Fruit fly (Drosophila melanogaster) whole organism, embryonic: Measurements from ENCODE around the gene CG15880.

ENCODE experiments used
- Adf1 ChIP-seq: fragments of 200-800 bp; sonication (Bioruptor generic); IDR thresholded peaks from 2 replicates; pipeline ENCODE4 v1.3.6; 2022; ENCODE audit warnings: missing biosample characterization, missing genetic modification characterization
- Bdp1 ChIP-seq: fragments of 200-800 bp; sonication (Bioruptor generic); optimal IDR thresholded peaks from 3 replicates; lab custom pipeline; 2016; ENCODE audit warnings: missing biosample characterization, missing genetic modification characterization
- CG10267 ChIP-seq: fragments of 200-800 bp; sonication (Bioruptor generic); optimal IDR thresholded peaks from 2 replicates; lab custom pipeline; 2018; ENCODE audit warnings: missing biosample characterization, mild to moderate bottlenecking, missing genetic modification characterization, moderate library complexity
- CG10431 ChIP-seq: fragments of 200-800 bp; sonication (Bioruptor generic); optimal IDR thresholded peaks from 3 replicates; lab custom pipeline; 2018; ENCODE audit warnings: missing biosample characterization, mild to moderate bottlenecking, missing genetic modification characterization
- CG12219 ChIP-seq: fragments of 200-800 bp; sonication (Bioruptor generic); optimal IDR thresholded peaks from 3 replicates; lab custom pipeline; 2018; ENCODE audit warnings: missing biosample characterization, mild to moderate bottlenecking, missing genetic modification characterization
- CG14965 ChIP-seq: fragments of 200-800 bp; sonication (Bioruptor generic); optimal IDR thresholded peaks from 2 replicates; lab custom pipeline; 2016; ENCODE audit warnings: missing biosample characterization, missing genetic modification characterization, borderline replicate concordance
- CG16779 ChIP-seq: fragments of 200-800 bp; sonication (Bioruptor generic); IDR thresholded peaks from 2 replicates; pipeline ENCODE4 v1.3.6; 2022; ENCODE audit warnings: missing biosample characterization, missing genetic modification characterization
- CG16863 ChIP-seq: fragments of 200-800 bp; sonication (Bioruptor generic); optimal IDR thresholded peaks from 3 replicates; lab custom pipeline; 2016; ENCODE audit warnings: missing biosample characterization, missing genetic modification characterization
- CG17802 ChIP-seq: fragments of 200-800 bp; sonication (Bioruptor generic); optimal IDR thresholded peaks from 2 replicates; lab custom pipeline; 2018; ENCODE audit warnings: missing biosample characterization, mild to moderate bottlenecking, missing genetic modification characterization, moderate library complexity
- CG5180 ChIP-seq: fragments of 200-800 bp; sonication (Bioruptor generic); optimal IDR thresholded peaks from 3 replicates; lab custom pipeline; 2017; ENCODE audit warnings: missing biosample characterization, missing genetic modification characterization, mild to moderate bottlenecking, moderate library complexity, missing genetic modification reagents
- CG6765 ChIP-seq: fragments of 200-800 bp; sonication (Bioruptor generic); optimal IDR thresholded peaks from 3 replicates; lab custom pipeline; 2017; ENCODE audit warnings: missing biosample characterization, mild to moderate bottlenecking, missing genetic modification characterization
- CG7963 ChIP-seq: fragments of 200-800 bp; sonication (Bioruptor generic); IDR thresholded peaks from 3 replicates; pipeline ENCODE4 v1.3.6; 2022; ENCODE audit warnings: missing biosample characterization, missing genetic modification characterization; ENCODE audit not compliant: partially characterized antibody
- CG8388 ChIP-seq: fragments of 200-800 bp; sonication (Bioruptor generic); optimal IDR thresholded peaks from 2 replicates; lab custom pipeline; 2019; ENCODE audit warnings: missing biosample characterization, mild to moderate bottlenecking, missing genetic modification characterization, moderate library complexity
- CG9727 ChIP-seq: fragments of 200-800 bp; sonication (Bioruptor generic); optimal IDR thresholded peaks from 3 replicates; lab custom pipeline; 2017; ENCODE audit warnings: missing biosample characterization, mild to moderate bottlenecking, missing genetic modification characterization
- CkIIα-i1 ChIP-seq: fragments of 200-800 bp; sonication (Bioruptor generic); IDR thresholded peaks from 2 replicates; pipeline ENCODE4 v1.3.6; 2022; ENCODE audit warnings: missing biosample characterization, missing genetic modification characterization
- D19B ChIP-seq: fragments of 200-800 bp; sonication (Bioruptor generic); optimal IDR thresholded peaks from 2 replicates; lab custom pipeline; 2017; ENCODE audit warnings: missing biosample characterization, mild to moderate bottlenecking, missing genetic modification characterization
- Doc2 ChIP-seq: fragments of 200-800 bp; sonication (Bioruptor generic); IDR thresholded peaks from 2 replicates; pipeline ENCODE4 v1.3.6; 2022; ENCODE audit warnings: missing biosample characterization, missing genetic modification characterization
- Ets97D ChIP-seq: fragments of 200-800 bp; sonication (Bioruptor generic); optimal IDR thresholded peaks from 3 replicates; lab custom pipeline; 2016; ENCODE audit warnings: missing biosample characterization, missing genetic modification characterization
- Fer2 ChIP-seq: fragments of 200-800 bp; sonication (Bioruptor generic); optimal IDR thresholded peaks from 2 replicates; lab custom pipeline; 2018; ENCODE audit warnings: missing biosample characterization, mild to moderate bottlenecking, missing genetic modification characterization, moderate library complexity
- Gug ChIP-seq: fragments of 200-800 bp; sonication (Bioruptor generic); IDR thresholded peaks from 4 replicates; pipeline ENCODE4 v1.3.6; 2022; ENCODE audit warnings: missing biosample characterization, missing genetic modification characterization
- HHEX ChIP-seq: fragments of 200-800 bp; sonication (Bioruptor generic); optimal IDR thresholded peaks from 3 replicates; lab custom pipeline; 2017; ENCODE audit warnings: missing biosample characterization, mild to moderate bottlenecking, missing genetic modification characterization, missing genetic modification reagents
- HLH4C ChIP-seq: fragments of 200-800 bp; sonication (Bioruptor generic); IDR thresholded peaks from 3 replicates; pipeline ENCODE4 v1.3.6; 2022; ENCODE audit warnings: missing biosample characterization, missing genetic modification characterization; ENCODE audit not compliant: partially characterized antibody
- Hr39 ChIP-seq: fragments of >200 bp; optimal IDR thresholded peaks from 2 replicates; lab custom pipeline; 2017
- Jarid2 ChIP-seq: fragments of 200-800 bp; sonication (Bioruptor generic); optimal IDR thresholded peaks from 3 replicates; lab custom pipeline; 2017; ENCODE audit warnings: mild to moderate bottlenecking, missing biosample characterization, missing genetic modification reagents, missing genetic modification characterization
- Lhr ChIP-seq: fragments of 200-800 bp; sonication (Bioruptor generic); optimal IDR thresholded peaks from 3 replicates; lab custom pipeline; 2017; ENCODE audit warnings: mild to moderate bottlenecking, missing biosample characterization, missing genetic modification reagents, missing genetic modification characterization
- NC2β ChIP-seq: fragments of 200-800 bp; sonication (Bioruptor generic); optimal IDR thresholded peaks from 2 replicates; lab custom pipeline; 2016; ENCODE audit warnings: missing biosample characterization, missing genetic modification characterization
- NfI ChIP-seq: fragments of 200-800 bp; sonication (Bioruptor generic); optimal IDR thresholded peaks from 3 replicates; lab custom pipeline; 2018; ENCODE audit warnings: missing biosample characterization, mild to moderate bottlenecking, missing genetic modification characterization, moderate library complexity
- Opbp ChIP-seq: fragments of 200-800 bp; sonication (Bioruptor generic); IDR thresholded peaks from 3 replicates; pipeline ENCODE4 v1.3.6; 2022; ENCODE audit warnings: missing biosample characterization, missing genetic modification characterization; ENCODE audit not compliant: partially characterized antibody
- TFAM ChIP-seq: fragments of 200-800 bp; sonication (Bioruptor generic); optimal IDR thresholded peaks from 2 replicates; lab custom pipeline; 2017; ENCODE audit warnings: missing biosample characterization, missing genetic modification characterization, inconsistent platforms
- Xbp1 ChIP-seq: fragments of 200-800 bp; sonication (Bioruptor generic); optimal IDR thresholded peaks from 3 replicates; lab custom pipeline; 2016; ENCODE audit warnings: missing biosample characterization, mild to moderate bottlenecking, missing genetic modification characterization
- amos ChIP-seq: fragments of 200-800 bp; sonication (Bioruptor generic); IDR thresholded peaks from 2 replicates; pipeline ENCODE4 v1.3.6; 2022; ENCODE audit warnings: missing biosample characterization, missing genetic modification characterization; ENCODE audit not compliant: partially characterized antibody
- aop ChIP-seq: fragments of 200-800 bp; sonication (Bioruptor generic); IDR thresholded peaks from 2 replicates; pipeline ENCODE4 v1.3.6; 2022; ENCODE audit warnings: missing biosample characterization, missing genetic modification characterization
- ap ChIP-seq: fragments of 200-800 bp; sonication (Bioruptor generic); IDR thresholded peaks from 2 replicates; pipeline ENCODE4 v1.3.6; 2022; ENCODE audit warnings: missing biosample characterization, missing genetic modification characterization
- cad ChIP-seq: fragments of >200 bp; optimal IDR thresholded peaks from 2 replicates; lab custom pipeline; 2017; ENCODE audit warnings: missing biosample characterization, missing genetic modification characterization
- ci ChIP-seq: fragments of 200-800 bp; sonication (Bioruptor generic); IDR thresholded peaks from 3 replicates; pipeline ENCODE4 v1.3.6; 2022; ENCODE audit warnings: missing biosample characterization, missing genetic modification characterization
- dati ChIP-seq: fragments of 200-800 bp; sonication (Bioruptor generic); IDR thresholded peaks from 2 replicates; pipeline ENCODE4 v1.3.6; 2022; ENCODE audit warnings: missing biosample characterization, missing genetic modification characterization
- dmrt11E ChIP-seq: fragments of 200-800 bp; sonication (Bioruptor generic); optimal IDR thresholded peaks from 3 replicates; lab custom pipeline; 2018; ENCODE audit warnings: missing biosample characterization, mild to moderate bottlenecking, missing genetic modification characterization, moderate library complexity
- dmrt99B ChIP-seq: fragments of 200-800 bp; sonication (Bioruptor generic); optimal IDR thresholded peaks from 2 replicates; lab custom pipeline; 2018; ENCODE audit warnings: missing biosample characterization, mild to moderate bottlenecking, missing genetic modification characterization, moderate library complexity
- dysf ChIP-seq: fragments of 200-800 bp; sonication (Bioruptor generic); IDR thresholded peaks from 3 replicates; pipeline ENCODE4 v1.3.6; 2022; ENCODE audit warnings: missing biosample characterization, missing genetic modification characterization
- esg ChIP-seq: fragments of 200-800 bp; sonication (Bioruptor generic); conservative IDR thresholded peaks from 2 replicates; pipeline ENCODE4 v1.3.6; 2022; ENCODE audit warnings: missing biosample characterization, missing genetic modification characterization
- fd3F ChIP-seq: fragments of 200-800 bp; sonication (Bioruptor generic); optimal IDR thresholded peaks from 2 replicates; lab custom pipeline; 2018; ENCODE audit warnings: missing biosample characterization, mild to moderate bottlenecking, missing genetic modification characterization, moderate library complexity
- gcm ChIP-seq: fragments of 200-800 bp; sonication (Bioruptor generic); optimal IDR thresholded peaks from 2 replicates; lab custom pipeline; 2019; ENCODE audit warnings: missing biosample characterization, mild to moderate bottlenecking, missing genetic modification characterization, moderate library complexity
- hb ChIP-seq: fragments of 200-800 bp; sonication (Bioruptor generic); IDR thresholded peaks from 3 replicates; pipeline ENCODE4 v1.3.6; 2022; ENCODE audit warnings: missing biosample characterization, missing genetic modification characterization; ENCODE audit not compliant: partially characterized antibody
- mirr ChIP-seq: fragments of 200-800 bp; sonication (Bioruptor generic); optimal IDR thresholded peaks from 3 replicates; lab custom pipeline; 2018; ENCODE audit warnings: missing biosample characterization, mild to moderate bottlenecking, missing genetic modification characterization
- nau ChIP-seq: fragments of 200-800 bp; sonication (Bioruptor generic); optimal IDR thresholded peaks from 3 replicates; lab custom pipeline; 2017; ENCODE audit warnings: missing biosample characterization, mild to moderate bottlenecking, missing genetic modification characterization, missing genetic modification reagents
- nmo ChIP-seq: fragments of 200-800 bp; sonication (Bioruptor generic); optimal IDR thresholded peaks from 2 replicates; lab custom pipeline; 2018; ENCODE audit warnings: missing biosample characterization, mild to moderate bottlenecking, missing genetic modification characterization, moderate library complexity
- sqz ChIP-seq: fragments of 200-800 bp; sonication (Bioruptor generic); optimal IDR thresholded peaks from 3 replicates; lab custom pipeline; 2018; ENCODE audit warnings: missing biosample characterization, mild to moderate bottlenecking, missing genetic modification characterization
- tll ChIP-seq, 2 experiments: fragments of 200-800 bp in 1 of 2; fragments of >200 bp in 1 of 2; sonication (Bioruptor generic) in 1 of 2; optimal IDR thresholded peaks; 2 replicates each; lab custom pipeline; 2017 to 2019; ENCODE audit warnings: missing biosample characterization in 2 of 2, missing genetic modification characterization in 2 of 2, mild to moderate bottlenecking in 1 of 2, moderate library complexity in 1 of 2

CG15880 gene

dm6 chr2L:856690-857488, 39.1 kb upstream of the CG15880 start (continued):
- TF ChIP-seq CG17802 (tag; lab: Kevin White, UChicago): peak; percentile 37
- TF ChIP-seq Lhr: peak; percentile 23
- TF ChIP-seq CG10267 (tag; lab: Kevin White, UChicago): peak; percentile 65
- peak; percentile 50 for TF ChIP-seq Bdp1 (GFP tag; lab: Kevin White, UChicago)
- no peak for TF ChIP-seq hb (GFP tag; lab: Robert Waterston, UW)
- peak; percentile 71 for TF ChIP-seq Xbp1
- no peak for TF ChIP-seq CG6765
- TF ChIP-seq CG5180 (GFP tag; lab: Kevin White, UChicago): peak; percentile 61
- TF ChIP-seq CkIIα-i1 (GFP tag; lab: Robert Waterston, UW): no peak
- no peak for TF ChIP-seq amos (GFP tag; lab: Robert Waterston, UW)
- no peak for TF ChIP-seq TFAM (GFP tag; lab: Kevin White, UChicago)
- TF ChIP-seq tll (GFP tag; optimal IDR thresholded peaks at IDR 0.05; lab: Kevin White, UChicago): no peak
- no peak for TF ChIP-seq D19B (GFP tag; lab: Kevin White, UChicago)
- peak; percentile 11 for TF ChIP-seq fd3F (GFP tag; lab: Kevin White, UChicago)
- peak; percentile 82 for TF ChIP-seq dysf (GFP tag; lab: Robert Waterston, UW)
- peak; percentile 66 for TF ChIP-seq CG9727 (GFP tag; lab: Kevin White, UChicago)
- TF ChIP-seq Hr39 (lab: Kevin White, UChicago): no peak
- TF ChIP-seq aop (GFP tag; lab: Robert Waterston, UW): peak; percentile 52; the same call in 1 of the 2 replicates
- TF ChIP-seq Gug (GFP tag; lab: Robert Waterston, UW): peak; percentile 85
- no peak for TF ChIP-seq Doc2
- no peak for TF ChIP-seq Opbp (GFP tag; lab: Robert Waterston, UW)
- peak; percentile 58 for TF ChIP-seq Jarid2 (GFP tag; lab: Kevin White, UChicago)
- TF ChIP-seq NfI (GFP tag; lab: Kevin White, UChicago): peak; percentile 64
- peak; percentile 84 for TF ChIP-seq CG16863
- TF ChIP-seq CG14965 (GFP tag; lab: Kevin White, UChicago): no peak
- TF ChIP-seq dmrt99B: peak; percentile 88
- peak; percentile 77 for TF ChIP-seq dmrt11E
- peak; percentile 21 for TF ChIP-seq NC2β (GFP tag; lab: Kevin White, UChicago)
- TF ChIP-seq nau: peak; percentile 73
- peak; percentile 83 for TF ChIP-seq ap
- 0 out of 2 replicates have a peak, but pooled peaks have one; percentile 47 for TF ChIP-seq CG16779
- TF ChIP-seq nmo (GFP tag; lab: Kevin White, UChicago): peak; percentile 83
- no peak for TF ChIP-seq Adf1 (GFP tag; lab: Robert Waterston, UW)
- TF ChIP-seq sqz (GFP tag; lab: Kevin White, UChicago): peak; percentile 36
- peak; percentile 63 for TF ChIP-seq CG8388
- peak; percentile 82 for TF ChIP-seq HHEX (GFP tag; lab: Kevin White, UChicago)
- TF ChIP-seq Ets97D: no peak
- no peak for TF ChIP-seq HLH4C
- no peak for TF ChIP-seq cad
- no peak for TF ChIP-seq mirr (GFP tag; lab: Kevin White, UChicago)
- TF ChIP-seq CG7963 (GFP tag; lab: Robert Waterston, UW): no peak
- no peak for TF ChIP-seq Fer2
- TF ChIP-seq ci (GFP tag; lab: Robert Waterston, UW): peak; percentile 95
- TF ChIP-seq CG12219: peak; percentile 82
- peak; percentile 78 for TF ChIP-seq gcm (GFP tag; lab: Kevin White, UChicago)
- TF ChIP-seq CG10431: no peak
- peak; percentile 80 for TF ChIP-seq esg (GFP tag; lab: Robert Waterston, UW)
- peak; percentile 54; the same call in 1 of the 2 replicates for TF ChIP-seq dati
